Fruit fly (Drosophila melanogaster) whole organism, pupa: ENCODE results near the gene SNCF.

Experiments used
- CG12605 ChIP-seq: fragments of 200-800 bp; sonication (Bioruptor generic); IDR thresholded peaks from 2 replicates; pipeline ENCODE4 v1.3.6; 2022; ENCODE audit warnings: missing biosample characterization, missing genetic modification characterization
- CG13204 ChIP-seq: fragments of 200-800 bp; sonication (Bioruptor generic); optimal IDR thresholded peaks from 2 replicates; lab custom pipeline; 2018; ENCODE audit warnings: missing biosample characterization, mild to moderate bottlenecking, missing genetic modification characterization, moderate library complexity
- CG17806 ChIP-seq: fragments of 200-800 bp; sonication (Bioruptor generic); optimal IDR thresholded peaks from 2 replicates; lab custom pipeline; 2018; ENCODE audit warnings: missing biosample characterization, mild to moderate bottlenecking, missing genetic modification characterization, moderate library complexity
- CG8301 ChIP-seq: fragments of 200-800 bp; sonication (Bioruptor generic); optimal IDR thresholded peaks from 2 replicates; lab custom pipeline; 2018; ENCODE audit warnings: missing biosample characterization, mild to moderate bottlenecking, missing genetic modification characterization
- CG9948 ChIP-seq: fragments of 200-800 bp; sonication (Bioruptor generic); optimal IDR thresholded peaks from 2 replicates; lab custom pipeline; 2018; ENCODE audit warnings: missing biosample characterization, mild to moderate bottlenecking, missing genetic modification characterization, moderate library complexity
- D1 ChIP-seq: fragments of 200-800 bp; sonication (Bioruptor generic); optimal IDR thresholded peaks from 2 replicates; lab custom pipeline; 2018; ENCODE audit warnings: missing biosample characterization, mild to moderate bottlenecking, missing genetic modification characterization, moderate library complexity
- EcR ChIP-seq: fragments of 200-800 bp; sonication (Bioruptor generic); optimal IDR thresholded peaks from 3 replicates; lab custom pipeline; 2019; ENCODE audit warnings: missing biosample characterization, missing genetic modification characterization, mild to moderate bottlenecking, moderate library complexity, missing genetic modification reagents
- Ets98B ChIP-seq: fragments of 200-800 bp; sonication (Bioruptor generic); IDR thresholded peaks from 2 replicates; pipeline ENCODE4 v1.3.6; 2022; ENCODE audit warnings: missing biosample characterization, missing genetic modification characterization
- Pif1A ChIP-seq: fragments of 200-800 bp; sonication (Bioruptor generic); optimal IDR thresholded peaks from 3 replicates; lab custom pipeline; 2016; ENCODE audit warnings: missing biosample characterization, missing genetic modification characterization
- rn ChIP-seq: fragments of 200-800 bp; sonication (Bioruptor generic); IDR thresholded peaks from 2 replicates; pipeline ENCODE4 v1.3.6; 2022; ENCODE audit warnings: missing biosample characterization, missing genetic modification characterization

- no peak for TF ChIP-seq EcR (GFP tag; lab: Kevin White, UChicago)
- no peak for TF ChIP-seq CG12605 (GFP tag; lab: Robert Waterston, UW)
- no peak for TF ChIP-seq Ets98B
- no peak for TF ChIP-seq CG17806 (tag; lab: Kevin White, UChicago)
- no peak for TF ChIP-seq CG13204 (GFP tag; lab: Kevin White, UChicago)
- no peak for TF ChIP-seq Pif1A (GFP tag; lab: Kevin White, UChicago)
- no peak for TF ChIP-seq D1
- TF ChIP-seq rn: no peak
- TF ChIP-seq CG9948 (tag; lab: Kevin White, UChicago): no peak
- TF ChIP-seq CG8301 (tag; lab: Kevin White, UChicago): no peak
These were observed 6.1 kb downstream of the SNCF start, which contains the start of gene CG14110 for dm6 chr3L:13384489-13384888.
